In genomic region chrX:13232406-13233195, dm6 we compare ENCODE assay signal across 2 fruit fly cellular contexts.
A peak's percentile ranks its signal among the peaks of the same experiment; 100 is the strongest.
TF ChIP-seq lines count a peak whose summit lies in the region.

No protein-coding gene starts in this region.

TF ChIP-seq in whole organism, embryonic, 481 proteins besides CTCF, POLR2A, EP300 and RAD21 (continued from another document and continues in another):
- TF ChIP-seq NC2α (GFP tag; optimal IDR thresholded peaks at IDR 0.05; lab: Kevin White, UChicago), result no peak
- 0 out of 2 replicates have a peak, but pooled peaks have one; percentile 32 for TF ChIP-seq toy (GFP tag; IDR thresholded peaks at IDR 0.05; lab: Robert Waterston, UW)
- peak; percentile 66 to 77 for TF ChIP-seq chif (GFP tag; optimal IDR thresholded peaks at IDR 0.05; lab: Kevin White, UChicago)
- TF ChIP-seq ato (GFP tag; IDR thresholded peaks at IDR 0.05; lab: Robert Waterston, UW; ENCODE audit: partially characterized antibody), result no peak
- no peak for TF ChIP-seq CrebB (tag; optimal IDR thresholded peaks at IDR 0.05; lab: Kevin White, UChicago)
- peak; percentile 21 for TF ChIP-seq Fer2 (tag; optimal IDR thresholded peaks at IDR 0.05; lab: Kevin White, UChicago)
- peak; percentile 39 for TF ChIP-seq Six4 (GFP tag; optimal IDR thresholded peaks at IDR 0.05; lab: Kevin White, UChicago)
- peak; percentile 14 for TF ChIP-seq Dip3 (GFP tag; optimal IDR thresholded peaks at IDR 0.05; lab: Kevin White, UChicago)
- TF ChIP-seq C15 (GFP tag; IDR thresholded peaks at IDR 0.05; lab: Robert Waterston, UW), result 0 out of 3 replicates have a peak, but pooled peaks have one; percentile 47
- TF ChIP-seq CG4360 (GFP tag; IDR thresholded peaks at IDR 0.05; lab: Robert Waterston, UW), result 0 out of 2 replicates have a peak, but pooled peaks have one; percentile 8
- no peak; the same call in 1 of the 2 replicates for TF ChIP-seq E2f2 (GFP tag; IDR thresholded peaks at IDR 0.05; lab: Robert Waterston, UW)
- TF ChIP-seq Side (GFP tag; optimal IDR thresholded peaks at IDR 0.05; lab: Kevin White, UChicago), result peak; percentile 56
- TF ChIP-seq Xbp1 (GFP tag; optimal IDR thresholded peaks at IDR 0.05; lab: Kevin White, UChicago), result peak; percentile 74
- peak; percentile 17 for TF ChIP-seq grn (GFP tag; optimal IDR thresholded peaks at IDR 0.05; lab: Kevin White, UChicago)
- peak; percentile 77 for TF ChIP-seq esg (GFP tag; conservative IDR thresholded peaks at IDR 0.05; lab: Robert Waterston, UW)
- peak; percentile 17 for TF ChIP-seq Jarid2 (GFP tag; optimal IDR thresholded peaks at IDR 0.05; lab: Kevin White, UChicago)
- peak; percentile 29; the same call in 1 of the 2 replicates for TF ChIP-seq al (GFP tag; IDR thresholded peaks at IDR 0.05; lab: Robert Waterston, UW)
- peak; percentile 39 for TF ChIP-seq twi (tag; optimal IDR thresholded peaks at IDR 0.05; lab: Kevin White, UChicago)
- TF ChIP-seq aop (GFP tag; IDR thresholded peaks at IDR 0.05; lab: Robert Waterston, UW), result peak; percentile 59; the same call in 1 of the 2 replicates
- peak; percentile 17 for TF ChIP-seq CG4328 (GFP tag; optimal IDR thresholded peaks at IDR 0.05; lab: Kevin White, UChicago)
- peak; percentile 28; the same call in 1 of the 2 replicates for TF ChIP-seq wor (GFP tag; IDR thresholded peaks at IDR 0.05; lab: Robert Waterston, UW)
- peak; percentile 67 for TF ChIP-seq Fer1 (GFP tag; optimal IDR thresholded peaks at IDR 0.05; lab: Kevin White, UChicago)
- TF ChIP-seq cato (GFP tag; optimal IDR thresholded peaks at IDR 0.05; lab: Kevin White, UChicago; ENCODE audit: borderline replicate concordance), result peak; percentile 24
- TF ChIP-seq luna (GFP tag; optimal IDR thresholded peaks at IDR 0.05; lab: Kevin White, UChicago), result no peak
- TF ChIP-seq CG3847 (GFP tag; IDR thresholded peaks at IDR 0.05; lab: Robert Waterston, UW), result peak; percentile 57
- no peak for TF ChIP-seq ftz-f1 (GFP tag; optimal IDR thresholded peaks at IDR 0.05; lab: Kevin White, UChicago)
- peak; percentile 44 for TF ChIP-seq salm (tag; optimal IDR thresholded peaks at IDR 0.05; lab: Kevin White, UChicago)
- TF ChIP-seq CG34376 (GFP tag; optimal IDR thresholded peaks at IDR 0.05; lab: Kevin White, UChicago), result no peak
- no peak for TF ChIP-seq pfk (GFP tag; optimal IDR thresholded peaks at IDR 0.05; lab: Kevin White, UChicago)
- TF ChIP-seq psq (GFP tag; optimal IDR thresholded peaks at IDR 0.05; lab: Kevin White, UChicago), result no peak
- TF ChIP-seq CG6254 (GFP tag; optimal IDR thresholded peaks at IDR 0.05; lab: Kevin White, UChicago), result peak; percentile 45
- peak; percentile 81 for TF ChIP-seq Awh (GFP tag; IDR thresholded peaks at IDR 0.05; lab: Robert Waterston, UW)
- TF ChIP-seq Rx (GFP tag; IDR thresholded peaks at IDR 0.05; lab: Robert Waterston, UW), result peak; percentile 73
- peak; percentile 2 for TF ChIP-seq CG10543 (GFP tag; optimal IDR thresholded peaks at IDR 0.05; lab: Kevin White, UChicago)
- no peak for TF ChIP-seq Dref (GFP tag; IDR thresholded peaks at IDR 0.05; lab: Robert Waterston, UW)
- no peak for TF ChIP-seq Adf1 (GFP tag; IDR thresholded peaks at IDR 0.05; lab: Robert Waterston, UW)
- peak; percentile 68 for TF ChIP-seq sens-2 (GFP tag; IDR thresholded peaks at IDR 0.05; lab: Robert Waterston, UW)
- no peak for TF ChIP-seq Hr39 (optimal IDR thresholded peaks at IDR 0.05; lab: Kevin White, UChicago)
- peak; percentile 82 for TF ChIP-seq CG11504 (tag; optimal IDR thresholded peaks at IDR 0.05; lab: Kevin White, UChicago)
- TF ChIP-seq Abd-B (GFP tag; optimal IDR thresholded peaks at IDR 0.05; lab: Kevin White, UChicago), result peak; percentile 64
- peak; percentile 49; the same call in 1 of the 2 replicates for TF ChIP-seq crol (GFP tag; IDR thresholded peaks at IDR 0.05; lab: Robert Waterston, UW)
- peak; percentile 36 for TF ChIP-seq CG8290 (GFP tag; optimal IDR thresholded peaks at IDR 0.05; lab: Kevin White, UChicago)
- peak in 1 of 2 experiments; percentile 93 for TF ChIP-seq CG8290 (tag; optimal IDR thresholded peaks at IDR 0.05; lab: Kevin White, UChicago)
- TF ChIP-seq otp (GFP tag; IDR thresholded peaks at IDR 0.05; lab: Robert Waterston, UW), result peak; percentile 77
- TF ChIP-seq Aef1 (GFP tag; IDR thresholded peaks at IDR 0.05; lab: Robert Waterston, UW), result peak; percentile 83
- TF ChIP-seq CG17802 (tag; optimal IDR thresholded peaks at IDR 0.05; lab: Kevin White, UChicago), result peak; percentile 52
- no peak; the same call in 2 of the 3 replicates for TF ChIP-seq CG11560 (tag; IDR thresholded peaks at IDR 0.05; lab: Robert Waterston, UW)
- no peak for TF ChIP-seq BEAF-32 (GFP tag; optimal IDR thresholded peaks at IDR 0.05; lab: Kevin White, UChicago)
- no peak for TF ChIP-seq Mad (GFP tag; optimal IDR thresholded peaks at IDR 0.05; lab: Kevin White, UChicago)
- TF ChIP-seq CG16779 (GFP tag; IDR thresholded peaks at IDR 0.05; lab: Robert Waterston, UW), result peak; percentile 47; the same call in 1 of the 2 replicates
- no peak for TF ChIP-seq Hey (tag; optimal IDR thresholded peaks at IDR 0.05; lab: Kevin White, UChicago)
- peak; percentile 59; the same call in 1 of the 3 replicates for TF ChIP-seq jigr1 (GFP tag; IDR thresholded peaks at IDR 0.05; lab: Robert Waterston, UW)
- TF ChIP-seq CG12155 (GFP tag; optimal IDR thresholded peaks at IDR 0.05; lab: Kevin White, UChicago), result peak; percentile 36
- peak; percentile 55 for TF ChIP-seq dmrt11E (tag; optimal IDR thresholded peaks at IDR 0.05; lab: Kevin White, UChicago)
- TF ChIP-seq CG7987 (GFP tag; optimal IDR thresholded peaks at IDR 0.05; lab: Kevin White, UChicago), result no peak
- peak; percentile 49 for TF ChIP-seq CG8388 (GFP tag; optimal IDR thresholded peaks at IDR 0.05; lab: Kevin White, UChicago)
- TF ChIP-seq disco-r (GFP tag; optimal IDR thresholded peaks at IDR 0.05; lab: Kevin White, UChicago), result peak; percentile 46
- peak; percentile 67 for TF ChIP-seq CG12391 (tag; optimal IDR thresholded peaks at IDR 0.05; lab: Kevin White, UChicago)
- peak; percentile 13 for TF ChIP-seq abd-A (tag; optimal IDR thresholded peaks at IDR 0.05; lab: Kevin White, UChicago)
- TF ChIP-seq CG14965 (GFP tag; optimal IDR thresholded peaks at IDR 0.05; lab: Kevin White, UChicago; ENCODE audit: borderline replicate concordance), result no peak
- peak; percentile 77 for TF ChIP-seq CG31441 (GFP tag; IDR thresholded peaks at IDR 0.05; lab: Robert Waterston, UW)
- peak; percentile 23 for TF ChIP-seq Hand (GFP tag; optimal IDR thresholded peaks at IDR 0.05; lab: Kevin White, UChicago)
- TF ChIP-seq CG14014 (GFP tag; IDR thresholded peaks at IDR 0.05; lab: Robert Waterston, UW), result peak; percentile 74
- peak; percentile 7 for TF ChIP-seq gsb-n (tag; optimal IDR thresholded peaks at IDR 0.05; lab: Kevin White, UChicago)

TF ChIP-seq in whole organism, prepupa, 60 proteins besides CTCF, POLR2A, EP300 and RAD21 (continued from another document):
- TF ChIP-seq CG15336 (GFP tag; IDR thresholded peaks at IDR 0.05; lab: Robert Waterston, UW), result peak; percentile 62
- peak; percentile 5 for TF ChIP-seq Lpt (GFP tag; optimal IDR thresholded peaks at IDR 0.05; lab: Kevin White, UChicago)
- peak; percentile 23 for TF ChIP-seq pdm3 (GFP tag; optimal IDR thresholded peaks at IDR 0.05; lab: Kevin White, UChicago)
- TF ChIP-seq CG3919 (GFP tag; optimal IDR thresholded peaks at IDR 0.05; lab: Kevin White, UChicago), result peak; percentile 14
- no peak for TF ChIP-seq Ets21C (GFP tag; optimal IDR thresholded peaks at IDR 0.05; lab: Kevin White, UChicago)
- peak; percentile 20 for TF ChIP-seq CG10631 (GFP tag; optimal IDR thresholded peaks at IDR 0.05; lab: Kevin White, UChicago)
- peak; percentile 61 for TF ChIP-seq Eip78C (GFP tag; lab: Kevin White, UChicago)
- peak; percentile 68 for TF ChIP-seq CG32006 (GFP tag; optimal IDR thresholded peaks at IDR 0.05; lab: Kevin White, UChicago)
- peak; percentile 49; the same call in 1 of the 3 replicates for TF ChIP-seq CG8119 (GFP tag; IDR thresholded peaks at IDR 0.05; lab: Robert Waterston, UW)
- no peak for TF ChIP-seq Sox14 (GFP tag; optimal IDR thresholded peaks at IDR 0.05; lab: Kevin White, UChicago)
- peak; percentile 58 for TF ChIP-seq Gug (GFP tag; IDR thresholded peaks at IDR 0.05; lab: Robert Waterston, UW)
- TF ChIP-seq CG1621 (tag; optimal IDR thresholded peaks at IDR 0.05; lab: Kevin White, UChicago), result no peak
- TF ChIP-seq CG31627 (GFP tag; optimal IDR thresholded peaks at IDR 0.05; lab: Kevin White, UChicago), result no peak
- TF ChIP-seq CG6163 (GFP tag; IDR thresholded peaks at IDR 0.05; lab: Robert Waterston, UW), result peak; percentile 72
- no peak for TF ChIP-seq CG34406 (GFP tag; optimal IDR thresholded peaks at IDR 0.05; lab: Kevin White, UChicago)
- TF ChIP-seq CG10669 (GFP tag; optimal IDR thresholded peaks at IDR 0.05; lab: Kevin White, UChicago), result no peak
- no peak for TF ChIP-seq CG6854 (GFP tag; optimal IDR thresholded peaks at IDR 0.05; lab: Kevin White, UChicago)
- no peak for TF ChIP-seq ss (GFP tag; optimal IDR thresholded peaks at IDR 0.05; lab: Kevin White, UChicago)
